Worm (Caenorhabditis elegans) whole organism, midembryonic: ENCODE results near the gene daz-1.

ENCODE experiments used
- cog-1 ChIP-seq: sonication (generic microtip); optimal IDR thresholded peaks from 2 replicates; lab custom pipeline; 2016; ENCODE audit warnings: missing genetic modification characterization, missing compliant biosample characterization
- flt-1 ChIP-seq: fragments of 200-800 bp; sonication (Bioruptor generic); IDR thresholded peaks from 2 replicates; pipeline ENCODE4 v1.3.6; 2022; ENCODE audit warnings: missing genetic modification characterization, missing compliant biosample characterization
- klf-2 ChIP-seq: fragments of 200-800 bp; sonication (Bioruptor generic); conservative IDR thresholded peaks from 2 replicates; pipeline ENCODE4 v1.3.6; 2022; ENCODE audit warnings: missing genetic modification reagents, missing genetic modification characterization, missing compliant biosample characterization

DNA sequence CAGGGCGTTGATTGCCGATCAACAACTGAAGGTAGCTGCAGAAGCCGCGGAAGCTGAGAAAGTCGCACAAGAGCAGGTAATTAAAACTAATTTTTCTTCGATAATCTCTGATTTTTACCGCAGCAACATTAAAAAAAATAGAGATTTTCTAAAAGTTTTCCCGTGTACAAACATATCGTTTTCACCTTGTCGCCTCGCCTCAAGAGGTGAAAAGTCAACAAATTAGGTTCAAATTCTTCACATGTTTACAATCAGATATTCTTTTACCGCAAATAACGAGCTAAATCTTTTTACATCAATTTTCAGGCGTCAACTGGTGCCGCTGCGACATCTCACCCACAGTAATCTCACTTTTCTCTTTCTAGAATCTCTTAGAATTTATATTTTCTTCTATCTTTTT, 18.8 kb downstream of the daz-1 start, which contains the start of gene ilcr-2:
- TF ChIP-seq klf-2 (GFP tag; lab: Robert Waterston, UW), result no peak
- TF ChIP-seq cog-1 (tag; lab: Kevin White, UChicago), result no peak
- no peak for TF ChIP-seq flt-1 (GFP tag; lab: Robert Waterston, UW)
